Worm (Caenorhabditis elegans) whole organism, midembryonic: ENCODE results near the gene dmsr-16.

Experiments used
- T22C8.4 ChIP-seq: fragments of 200-800 bp; sonication (Bioruptor generic); IDR thresholded peaks from 2 replicates; pipeline ENCODE4 v1.3.6; 2022; ENCODE audit warnings: missing genetic modification characterization, missing compliant biosample characterization
- cog-1 ChIP-seq: sonication (generic microtip); optimal IDR thresholded peaks from 2 replicates; lab custom pipeline; 2016; ENCODE audit warnings: missing genetic modification characterization, missing compliant biosample characterization
- flt-1 ChIP-seq: fragments of 200-800 bp; sonication (Bioruptor generic); IDR thresholded peaks from 2 replicates; pipeline ENCODE4 v1.3.6; 2022; ENCODE audit warnings: missing genetic modification characterization, missing compliant biosample characterization
- klf-2 ChIP-seq: fragments of 200-800 bp; sonication (Bioruptor generic); conservative IDR thresholded peaks from 2 replicates; pipeline ENCODE4 v1.3.6; 2022; ENCODE audit warnings: missing genetic modification reagents, missing genetic modification characterization, missing compliant biosample characterization
- med-1 ChIP-seq: sonication (generic microtip); optimal IDR thresholded peaks from 2 replicates; lab custom pipeline; 2017; ENCODE audit warnings: missing genetic modification characterization, mild to moderate bottlenecking, missing compliant biosample characterization, antibody characterized with exemption, missing genetic modification reagents; ENCODE audit not compliant: insufficient read depth
- ref-1 ChIP-seq: fragments of 200-800 bp; sonication (Bioruptor generic); conservative IDR thresholded peaks from 2 replicates; pipeline ENCODE4 v1.3.6; 2022; ENCODE audit warnings: missing genetic modification reagents, missing genetic modification characterization, missing compliant biosample characterization
- tab-1 ChIP-seq: fragments of 200-800 bp; sonication (Bioruptor generic); IDR thresholded peaks from 2 replicates; pipeline ENCODE4 v1.3.6; 2022; ENCODE audit warnings: missing genetic modification characterization, missing compliant biosample characterization
- ztf-23 ChIP-seq: fragments of 200-800 bp; sonication (Bioruptor generic); IDR thresholded peaks from 2 replicates; pipeline ENCODE4 v1.3.6; 2022; ENCODE audit warnings: missing genetic modification reagents, missing genetic modification characterization, missing compliant biosample characterization
- ztf-29 ChIP-seq: fragments of 200-800 bp; sonication (Bioruptor generic); IDR thresholded peaks from 2 replicates; pipeline ENCODE4 v1.3.6; 2022; ENCODE audit warnings: missing genetic modification reagents, missing genetic modification characterization, missing compliant biosample characterization

Gene dmsr-16

DNA sequence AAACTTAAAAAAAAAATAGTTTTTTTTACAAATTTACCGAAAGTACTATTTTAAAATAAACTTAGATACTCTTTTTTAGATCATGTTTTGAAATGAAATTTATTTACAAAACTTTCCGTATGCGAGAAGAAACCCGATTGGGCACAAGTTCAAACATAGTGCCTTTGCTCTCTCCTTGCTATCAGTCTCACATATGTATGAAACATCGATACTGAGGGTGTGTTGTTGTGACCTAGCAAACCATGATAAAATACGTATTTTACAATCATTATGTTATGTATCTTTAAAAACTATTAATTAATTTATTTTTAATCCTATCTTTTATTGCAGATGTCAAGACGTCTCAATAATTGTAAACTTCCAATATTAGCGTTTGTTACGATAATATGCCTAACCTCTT lies 1.2 kb upstream of the dmsr-16 start:
- TF ChIP-seq med-1 (GFP tag; lab: Kevin White, UChicago) (no peak), cog-1 (tag; lab: Kevin White, UChicago) (no peak), T22C8.4 (no peak), flt-1 (GFP tag; lab: Robert Waterston, UW) (no peak), ztf-23 (GFP tag; lab: Robert Waterston, UW) (no peak), ztf-29 (GFP tag; lab: Robert Waterston, UW) (no peak), klf-2 (no peak), ref-1 (GFP tag; lab: Robert Waterston, UW) (no peak)

DNA sequence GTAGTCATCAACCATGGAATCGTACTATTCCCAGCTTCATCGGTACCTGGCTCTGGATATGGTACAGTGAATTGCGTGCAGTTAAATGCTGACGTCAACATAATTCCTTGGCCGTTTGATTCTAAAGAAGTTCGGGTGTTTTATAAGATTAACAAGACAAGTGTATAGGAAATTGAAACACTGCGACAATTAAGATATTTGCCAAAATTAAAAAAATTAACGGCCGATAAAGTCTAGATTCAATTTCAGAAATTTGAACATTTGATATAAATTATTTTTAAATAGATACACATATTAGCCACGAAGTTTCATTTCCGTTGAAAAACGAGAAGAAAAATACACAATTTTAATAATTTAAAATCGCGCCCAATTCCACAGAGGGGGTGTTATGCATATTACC lies 2.5 kb downstream of the dmsr-16 start, which contains the start of gene dmsr-12:
Gene dmsr-12, minus strand, starts transcription at position 101 of the 400 bp plus-strand sequence.
- TF ChIP-seq med-1 (GFP tag; lab: Kevin White, UChicago) (no peak), cog-1 (tag; lab: Kevin White, UChicago) (no peak), tab-1 (GFP tag; lab: Robert Waterston, UW) (no peak), ztf-23 (GFP tag; lab: Robert Waterston, UW) (no peak), ztf-29 (GFP tag; lab: Robert Waterston, UW) (no peak), flt-1 (GFP tag; lab: Robert Waterston, UW) (no peak), klf-2 (no peak), T22C8.4 (no peak), ref-1 (GFP tag; lab: Robert Waterston, UW) (no peak)

DNA sequence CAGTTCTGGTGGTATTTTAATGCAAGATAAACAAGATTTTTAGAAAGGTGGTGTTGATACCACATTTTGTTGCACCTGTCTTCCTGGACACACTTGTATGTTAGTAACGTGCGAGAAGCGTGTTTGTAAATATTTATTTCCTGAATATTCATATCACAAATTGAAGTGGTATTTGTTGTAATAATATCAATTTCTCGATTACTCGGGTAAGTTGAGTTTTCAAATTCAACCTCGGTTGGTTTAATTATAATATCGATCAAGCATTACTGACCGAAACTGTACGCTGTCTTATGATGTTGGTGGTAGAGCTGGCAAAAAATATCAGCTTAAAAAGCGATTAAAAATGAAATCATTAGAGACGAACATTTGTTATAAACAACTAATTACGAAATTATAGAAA lies 4.9 kb downstream of the dmsr-16 start, which contains the start of gene dmsr-11:
Gene dmsr-11, minus strand, starts transcription at position 101 of the 400 bp plus-strand sequence.
- no peak for TF ChIP-seq med-1 (GFP tag; lab: Kevin White, UChicago)
- no peak for TF ChIP-seq cog-1 (tag; lab: Kevin White, UChicago)
- TF ChIP-seq T22C8.4: no peak
- no peak for TF ChIP-seq ztf-23 (GFP tag; lab: Robert Waterston, UW)
- TF ChIP-seq tab-1 (GFP tag; lab: Robert Waterston, UW): no peak
- no peak for TF ChIP-seq ztf-29 (GFP tag; lab: Robert Waterston, UW)
- no peak for TF ChIP-seq klf-2
- no peak for TF ChIP-seq ref-1 (GFP tag; lab: Robert Waterston, UW)
- TF ChIP-seq flt-1 (GFP tag; lab: Robert Waterston, UW): no peak

DNA sequence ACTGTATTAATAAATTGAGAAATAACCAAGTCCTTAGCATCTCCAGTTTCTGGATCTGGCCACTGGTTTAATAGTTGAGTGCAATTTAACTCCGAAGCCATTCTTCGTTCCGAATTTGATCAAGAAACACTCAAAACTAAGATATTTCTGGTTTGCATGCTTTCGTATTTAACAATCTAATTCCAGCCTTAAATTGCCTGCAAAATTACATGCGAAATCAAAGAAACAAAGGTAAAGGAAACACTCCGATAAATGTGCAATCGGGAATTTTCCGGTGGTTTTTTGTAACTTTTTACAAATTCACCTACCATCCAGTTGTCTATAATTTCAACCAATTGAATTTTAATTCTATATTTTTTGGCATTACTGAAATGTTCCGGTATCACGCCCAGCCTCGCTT lies 7.0 kb downstream of the dmsr-16 start, which contains the start of gene dmsr-10:
Gene dmsr-10, minus strand, starts transcription at position 101 of the 400 bp plus-strand sequence.
- TF ChIP-seq klf-2 (no peak), ztf-23 (GFP tag; lab: Robert Waterston, UW) (no peak)

DNA sequence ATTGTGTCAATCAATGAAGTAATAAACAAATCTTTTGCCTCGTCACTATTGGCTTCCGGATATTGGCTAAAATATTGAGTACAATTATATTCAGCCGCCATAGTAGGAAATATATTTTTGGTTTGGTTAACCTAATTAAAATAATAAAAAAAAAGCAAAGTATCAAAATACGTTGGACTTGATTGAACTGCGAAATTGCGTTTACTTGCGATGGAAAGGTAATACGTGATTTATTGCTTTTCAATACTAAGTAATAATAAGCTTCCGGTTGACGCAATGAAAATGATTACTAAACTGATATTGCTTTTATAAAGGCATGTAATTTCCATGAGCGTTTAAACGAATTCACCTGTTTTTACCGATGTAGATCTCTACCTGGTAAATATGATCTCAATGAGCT lies 9.3 kb downstream of the dmsr-16 start, which contains the start of gene dmsr-9:
Gene dmsr-9, minus strand, starts transcription at position 101 of the 400 bp plus-strand sequence.
- TF ChIP-seq T22C8.4 (no peak), flt-1 (GFP tag; lab: Robert Waterston, UW) (no peak), cog-1 (tag; lab: Kevin White, UChicago) (no peak), klf-2 (no peak)

DNA sequence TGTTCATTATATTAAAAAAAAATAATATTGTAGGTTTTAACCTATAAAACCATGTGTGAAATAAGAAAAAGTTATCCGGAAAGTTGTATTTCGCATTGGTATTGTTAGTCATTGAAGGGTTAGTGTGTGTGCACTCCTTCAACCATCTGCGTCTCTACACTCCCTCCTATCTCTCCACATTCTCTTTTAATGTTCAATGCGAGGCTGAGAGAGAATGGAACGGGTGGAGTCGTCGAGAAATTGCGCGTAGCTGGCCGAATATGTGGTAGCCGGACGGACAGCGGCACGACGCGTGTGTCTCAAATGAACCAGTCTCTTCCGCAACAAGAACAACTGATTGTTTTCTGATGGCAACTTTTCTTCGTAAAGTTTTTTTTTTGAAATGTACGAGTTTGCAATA lies 12.0 kb downstream of the dmsr-16 start:
- peak; percentile 65 for TF ChIP-seq cog-1 (tag; lab: Kevin White, UChicago)
- no peak for TF ChIP-seq T22C8.4

DNA sequence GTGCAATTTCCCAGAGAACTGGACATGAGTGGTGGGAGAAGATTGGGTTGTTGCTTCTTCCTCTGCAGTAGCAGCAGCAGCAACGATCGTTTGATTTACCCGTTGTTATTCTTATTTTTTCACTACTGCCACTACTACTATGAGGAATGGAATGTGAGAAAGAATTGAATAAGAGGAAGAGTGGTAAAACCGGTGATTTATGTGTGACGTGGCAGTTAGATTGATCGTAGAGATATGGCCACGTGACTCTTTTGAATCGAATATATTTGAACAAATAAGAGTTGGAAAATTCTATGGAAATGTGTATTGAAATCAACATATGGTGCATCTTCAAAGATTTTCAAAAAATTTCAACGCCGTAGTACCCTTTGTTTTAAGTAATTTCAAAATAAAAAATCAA lies 12.6 kb downstream of the dmsr-16 start:
- no peak for TF ChIP-seq T22C8.4
- no peak for TF ChIP-seq ref-1 (GFP tag; lab: Robert Waterston, UW)
- TF ChIP-seq klf-2: no peak
- no peak for TF ChIP-seq ztf-23 (GFP tag; lab: Robert Waterston, UW)
- no peak for TF ChIP-seq ztf-29 (GFP tag; lab: Robert Waterston, UW)
- TF ChIP-seq med-1 (GFP tag; lab: Kevin White, UChicago): no peak

DNA sequence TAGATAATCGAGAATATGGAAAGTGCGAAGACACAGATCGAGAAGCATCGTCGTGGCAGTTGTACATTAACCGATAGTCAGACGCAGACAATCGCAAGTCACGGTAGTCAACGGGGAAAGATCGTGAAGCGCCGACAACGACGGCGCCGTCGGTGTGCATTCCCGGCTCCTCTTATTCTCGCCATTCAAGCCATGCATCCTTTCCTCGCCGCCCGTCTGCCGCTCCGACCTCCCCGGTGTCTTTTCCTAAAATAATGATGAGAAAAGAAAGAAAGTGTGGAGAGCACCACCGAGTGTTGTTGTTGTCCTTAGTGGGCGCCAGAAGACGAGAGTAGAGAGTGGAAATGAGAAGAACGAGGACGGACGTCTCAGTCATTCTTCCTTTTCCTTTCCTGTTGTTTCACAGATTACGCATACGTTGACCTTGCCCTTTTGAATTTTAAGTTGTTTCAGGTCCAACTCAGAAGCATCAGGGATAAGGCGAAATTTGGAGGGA lies 15.1 kb downstream of the dmsr-16 start, which contains the start of gene ZC404.1:
Gene ZC404.1, plus strand, starts transcription at position 446 of the 496 bp plus-strand sequence.
- TF ChIP-seq flt-1 (GFP tag; lab: Robert Waterston, UW) (no peak), cog-1 (tag; lab: Kevin White, UChicago) (no peak), ztf-29 (GFP tag; lab: Robert Waterston, UW) (no peak), T22C8.4 (no peak), ref-1 (GFP tag; lab: Robert Waterston, UW) (no peak), klf-2 (no peak), ztf-23 (GFP tag; lab: Robert Waterston, UW) (no peak), tab-1 (GFP tag; lab: Robert Waterston, UW) (no peak), med-1 (GFP tag; lab: Kevin White, UChicago) (no peak)

DNA sequence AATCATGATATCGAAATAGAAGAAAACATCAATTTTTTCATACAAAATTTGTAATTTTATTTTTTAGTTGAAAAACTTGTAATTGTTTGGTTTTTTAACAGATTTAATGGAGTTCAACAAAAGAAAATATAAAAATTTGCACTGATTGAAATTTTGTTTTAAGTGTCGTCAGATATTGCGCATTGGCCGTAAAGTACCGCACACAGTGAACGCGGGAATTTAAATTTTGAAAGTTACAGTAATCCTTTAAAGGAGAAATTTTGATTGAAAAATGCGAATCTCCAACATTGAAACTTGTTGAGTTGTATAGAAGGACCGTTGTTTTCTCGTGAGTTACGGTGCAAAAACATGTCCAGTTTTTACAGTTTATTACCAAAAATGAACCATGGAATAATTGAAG lies 15.9 kb downstream of the dmsr-16 start:
- TF ChIP-seq cog-1 (tag; lab: Kevin White, UChicago): no peak
- TF ChIP-seq T22C8.4: no peak

DNA sequence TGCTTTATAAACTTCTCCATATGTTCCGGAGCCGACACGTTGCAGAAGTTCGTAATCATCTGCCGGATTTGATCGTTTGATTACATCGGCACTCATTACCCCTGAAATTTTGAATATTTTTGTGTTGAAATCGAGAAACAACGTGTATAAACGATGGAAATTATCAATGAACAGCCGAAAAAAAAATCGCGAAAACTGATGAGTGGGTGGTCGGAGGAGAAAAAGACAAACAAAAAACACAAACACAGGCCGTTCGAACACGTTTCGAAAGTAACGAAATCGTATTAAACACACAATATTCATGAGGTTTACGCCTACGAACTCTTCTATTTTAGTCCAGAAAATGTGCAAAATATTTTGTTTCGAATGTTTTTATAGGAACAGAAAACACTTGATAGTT lies 16.3 kb downstream of the dmsr-16 start, which contains the start of gene gck-2:
Gene gck-2, minus strand, starts transcription at position 101 of the 400 bp plus-strand sequence.
- TF ChIP-seq tab-1 (GFP tag; lab: Robert Waterston, UW): no peak
- TF ChIP-seq cog-1 (tag; lab: Kevin White, UChicago): no peak
- TF ChIP-seq ztf-29 (GFP tag; lab: Robert Waterston, UW): no peak
- TF ChIP-seq flt-1 (GFP tag; lab: Robert Waterston, UW): no peak
- no peak for TF ChIP-seq ztf-23 (GFP tag; lab: Robert Waterston, UW)
- TF ChIP-seq T22C8.4: no peak
- TF ChIP-seq klf-2: no peak
- no peak for TF ChIP-seq med-1 (GFP tag; lab: Kevin White, UChicago)
- TF ChIP-seq ref-1 (GFP tag; lab: Robert Waterston, UW): no peak
